Fruit fly (Drosophila melanogaster) whole organism, embryonic: ENCODE measurements around the gene blp.
A peak's percentile ranks its signal among the peaks of the same experiment; 100 is the strongest.

Experiments used
- Ada2b ChIP-seq: fragments of 200-800 bp; sonication (Bioruptor generic); IDR thresholded peaks from 2 replicates; pipeline ENCODE4 v1.3.6; 2022; ENCODE audit warnings: missing biosample characterization, missing genetic modification characterization
- Antp ChIP-seq: fragments of 200-800 bp; sonication (Bioruptor generic); optimal IDR thresholded peaks from 3 replicates; lab custom pipeline; 2016; ENCODE audit warnings: missing biosample characterization, missing genetic modification characterization
- Atf6 ChIP-seq: fragments of 200-800 bp; sonication (Bioruptor generic); IDR thresholded peaks from 2 replicates; pipeline ENCODE4 v1.3.6; 2022; ENCODE audit warnings: missing biosample characterization, missing genetic modification characterization
- CG10274 ChIP-seq: fragments of 200-800 bp; sonication (Bioruptor generic); optimal IDR thresholded peaks from 3 replicates; lab custom pipeline; 2017; ENCODE audit warnings: missing biosample characterization, mild to moderate bottlenecking, missing genetic modification characterization
- CG10321 ChIP-seq: fragments of 200-800 bp; sonication (Bioruptor generic); IDR thresholded peaks from 2 replicates; pipeline ENCODE4 v1.3.6; 2022; ENCODE audit warnings: missing biosample characterization, missing genetic modification characterization
- CG11696 ChIP-seq: fragments of 200-800 bp; sonication (Bioruptor generic); IDR thresholded peaks from 2 replicates; pipeline ENCODE4 v1.3.6; 2022; ENCODE audit warnings: missing biosample characterization, missing genetic modification characterization
- CG12659 ChIP-seq: fragments of 200-800 bp; sonication (Bioruptor generic); optimal IDR thresholded peaks from 3 replicates; lab custom pipeline; 2017; ENCODE audit warnings: mild to moderate bottlenecking, missing biosample characterization, missing genetic modification reagents, missing genetic modification characterization
- CG12769 ChIP-seq: fragments of 200-800 bp; sonication (Bioruptor generic); optimal IDR thresholded peaks from 2 replicates; lab custom pipeline; 2019; ENCODE audit warnings: missing biosample characterization, mild to moderate bottlenecking, missing genetic modification characterization, moderate library complexity
- CG12942 ChIP-seq: fragments of 200-800 bp; sonication (Bioruptor generic); optimal IDR thresholded peaks from 3 replicates; lab custom pipeline; 2016; ENCODE audit warnings: missing biosample characterization, missing genetic modification characterization
- CG14441 ChIP-seq: fragments of 200-800 bp; sonication (Bioruptor generic); IDR thresholded peaks from 2 replicates; pipeline ENCODE4 v1.3.6; 2022; ENCODE audit warnings: missing biosample characterization, missing genetic modification characterization
- CG14710 ChIP-seq: fragments of 200-800 bp; sonication (Bioruptor generic); optimal IDR thresholded peaks from 3 replicates; lab custom pipeline; 2019; ENCODE audit warnings: missing biosample characterization, mild to moderate bottlenecking, missing genetic modification characterization, moderate library complexity
- CG15269 ChIP-seq: fragments of 200-800 bp; sonication (Bioruptor generic); optimal IDR thresholded peaks from 2 replicates; lab custom pipeline; 2018; ENCODE audit warnings: missing biosample characterization, mild to moderate bottlenecking, missing genetic modification characterization, moderate library complexity
- CG17328 ChIP-seq: fragments of 200-800 bp; sonication (Bioruptor generic); IDR thresholded peaks from 2 replicates; pipeline ENCODE4 v1.3.6; 2022; ENCODE audit warnings: missing biosample characterization, missing genetic modification characterization
- CG17802 ChIP-seq: fragments of 200-800 bp; sonication (Bioruptor generic); optimal IDR thresholded peaks from 2 replicates; lab custom pipeline; 2018; ENCODE audit warnings: missing biosample characterization, mild to moderate bottlenecking, missing genetic modification characterization, moderate library complexity
- CG34376 ChIP-seq: fragments of 200-800 bp; sonication (Bioruptor generic); optimal IDR thresholded peaks from 2 replicates; lab custom pipeline; 2018; ENCODE audit warnings: missing biosample characterization, mild to moderate bottlenecking, missing genetic modification characterization
- CG34422 ChIP-seq: fragments of 200-800 bp; sonication (Bioruptor generic); IDR thresholded peaks from 3 replicates; pipeline ENCODE4 v1.3.6; 2022; ENCODE audit warnings: missing biosample characterization, missing genetic modification characterization
- CG6654 ChIP-seq: fragments of 200-800 bp; sonication (Bioruptor generic); optimal IDR thresholded peaks from 2 replicates; lab custom pipeline; 2017; ENCODE audit warnings: missing biosample characterization, mild to moderate bottlenecking, missing genetic modification characterization
- CG7357 ChIP-seq: fragments of 200-800 bp; sonication (Bioruptor generic); IDR thresholded peaks from 3 replicates; pipeline ENCODE4 v1.3.6; 2022; ENCODE audit warnings: missing biosample characterization, missing genetic modification characterization
- CG7839 ChIP-seq: fragments of 200-800 bp; sonication (Bioruptor generic); optimal IDR thresholded peaks from 3 replicates; lab custom pipeline; 2018; ENCODE audit warnings: missing biosample characterization, mild to moderate bottlenecking, missing genetic modification characterization, moderate library complexity
- CG8359 ChIP-seq: fragments of 200-800 bp; sonication (Bioruptor generic); optimal IDR thresholded peaks from 2 replicates; lab custom pipeline; 2017; ENCODE audit warnings: missing biosample characterization, mild to moderate bottlenecking, missing genetic modification characterization, borderline replicate concordance
- CG9817 ChIP-seq: fragments of 200-800 bp; sonication (Bioruptor generic); optimal IDR thresholded peaks from 2 replicates; lab custom pipeline; 2018; ENCODE audit warnings: missing biosample characterization, mild to moderate bottlenecking, missing genetic modification characterization, moderate library complexity
- Hmr ChIP-seq: fragments of 200-800 bp; sonication (Bioruptor generic); optimal IDR thresholded peaks from 3 replicates; lab custom pipeline; 2017; ENCODE audit warnings: mild to moderate bottlenecking, missing biosample characterization, missing genetic modification reagents, missing genetic modification characterization
- NC2α ChIP-seq: fragments of 200-800 bp; sonication (Bioruptor generic); optimal IDR thresholded peaks from 2 replicates; lab custom pipeline; 2016; ENCODE audit warnings: missing biosample characterization, missing genetic modification characterization
- Taf1 ChIP-seq: fragments of 200-800 bp; sonication (Bioruptor generic); IDR thresholded peaks from 2 replicates; pipeline ENCODE4 v1.3.6; 2022; ENCODE audit warnings: missing biosample characterization, missing genetic modification characterization
- Xbp1 ChIP-seq: fragments of 200-800 bp; sonication (Bioruptor generic); optimal IDR thresholded peaks from 3 replicates; lab custom pipeline; 2016; ENCODE audit warnings: missing biosample characterization, mild to moderate bottlenecking, missing genetic modification characterization
- abd-A ChIP-seq: fragments of 200-800 bp; sonication (Bioruptor generic); optimal IDR thresholded peaks from 3 replicates; lab custom pipeline; 2019; ENCODE audit warnings: missing biosample characterization, mild to moderate bottlenecking, missing genetic modification characterization, moderate library complexity
- ase ChIP-seq: fragments of 200-800 bp; sonication (Bioruptor generic); IDR thresholded peaks from 3 replicates; pipeline ENCODE4 v1.3.6; 2022; ENCODE audit warnings: missing biosample characterization, missing genetic modification characterization
- ash1 ChIP-seq: fragments of 200-800 bp; sonication (Bioruptor generic); optimal IDR thresholded peaks from 2 replicates; lab custom pipeline; 2018; ENCODE audit warnings: missing biosample characterization, mild to moderate bottlenecking, missing genetic modification characterization
- bab2 ChIP-seq: fragments of 200-800 bp; sonication (Bioruptor generic); optimal IDR thresholded peaks from 2 replicates; lab custom pipeline; 2016; ENCODE audit warnings: missing biosample characterization, missing genetic modification characterization
- bigmax ChIP-seq: fragments of 200-800 bp; sonication (Bioruptor generic); optimal IDR thresholded peaks from 2 replicates; lab custom pipeline; 2018; ENCODE audit warnings: missing biosample characterization, mild to moderate bottlenecking, missing genetic modification characterization
- chn ChIP-seq: fragments of 200-800 bp; sonication (Bioruptor generic); optimal IDR thresholded peaks from 2 replicates; lab custom pipeline; 2016; ENCODE audit warnings: missing biosample characterization, missing genetic modification characterization
- croc ChIP-seq: fragments of 200-800 bp; sonication (Bioruptor generic); conservative IDR thresholded peaks from 3 replicates; pipeline ENCODE4 v1.3.6; 2022; ENCODE audit warnings: missing biosample characterization, missing genetic modification characterization
- dan ChIP-seq: fragments of 200-800 bp; sonication (Bioruptor generic); IDR thresholded peaks from 2 replicates; pipeline ENCODE4 v1.3.6; 2022; ENCODE audit warnings: missing biosample characterization, missing genetic modification characterization
- gt ChIP-seq: fragments of 200-800 bp; sonication (Bioruptor generic); IDR thresholded peaks from 2 replicates; pipeline ENCODE4 v1.3.6; 2022; ENCODE audit warnings: missing biosample characterization, missing genetic modification characterization
- hkb ChIP-seq, 2 experiments: fragments of 200-800 bp in 1 of 2; fragments of >200 bp in 1 of 2; sonication (Bioruptor generic) in 1 of 2; IDR thresholded peaks in 1 of 2; optimal IDR thresholded peaks in 1 of 2; 2 replicates each; pipeline versions ENCODE4 v1.3.6 to Lab custom; 2017 to 2022; ENCODE audit warnings: missing biosample characterization in 1 of 2, missing genetic modification characterization in 1 of 2
- kni ChIP-seq: fragments of 200-800 bp; sonication (Bioruptor generic); optimal IDR thresholded peaks from 3 replicates; lab custom pipeline; 2017; ENCODE audit warnings: mild to moderate bottlenecking, missing biosample characterization, missing genetic modification reagents, missing genetic modification characterization
- lov ChIP-seq, 2 experiments: fragments of 200-800 bp in 1 of 2; fragments of >200 bp in 1 of 2; sonication (Bioruptor generic) in 1 of 2; IDR thresholded peaks in 1 of 2; optimal IDR thresholded peaks in 1 of 2; 2 replicates in 1 of 2; 3 replicates in 1 of 2; pipeline versions ENCODE4 v1.3.6 to Lab custom; 2017 to 2022; ENCODE audit warnings: missing biosample characterization in 1 of 2, missing genetic modification characterization in 1 of 2
- maf-S ChIP-seq: fragments of 200-800 bp; sonication (Bioruptor generic); optimal IDR thresholded peaks from 2 replicates; lab custom pipeline; 2016; ENCODE audit warnings: missing biosample characterization, missing genetic modification characterization
- mam ChIP-seq: fragments of 200-800 bp; sonication (Bioruptor generic); optimal IDR thresholded peaks from 3 replicates; lab custom pipeline; 2016; ENCODE audit warnings: missing biosample characterization, missing genetic modification characterization
- nau ChIP-seq: fragments of 200-800 bp; sonication (Bioruptor generic); optimal IDR thresholded peaks from 3 replicates; lab custom pipeline; 2017; ENCODE audit warnings: missing biosample characterization, mild to moderate bottlenecking, missing genetic modification characterization, missing genetic modification reagents
- nerfin-2 ChIP-seq: fragments of 200-800 bp; sonication (Bioruptor generic); IDR thresholded peaks from 2 replicates; pipeline ENCODE4 v1.3.6; 2022; ENCODE audit warnings: missing biosample characterization, missing genetic modification characterization; ENCODE audit not compliant: partially characterized antibody
- nmo ChIP-seq: fragments of 200-800 bp; sonication (Bioruptor generic); optimal IDR thresholded peaks from 2 replicates; lab custom pipeline; 2018; ENCODE audit warnings: missing biosample characterization, mild to moderate bottlenecking, missing genetic modification characterization, moderate library complexity
- org-1 ChIP-seq: fragments of 200-800 bp; sonication (Bioruptor generic); optimal IDR thresholded peaks from 2 replicates; lab custom pipeline; 2017; ENCODE audit warnings: missing biosample characterization, missing genetic modification characterization
- ro ChIP-seq: fragments of 200-800 bp; sonication (Bioruptor generic); IDR thresholded peaks from 2 replicates; pipeline ENCODE4 v1.3.6; 2022; ENCODE audit warnings: missing biosample characterization, missing genetic modification characterization
- sens-2 ChIP-seq: fragments of 200-800 bp; sonication (Bioruptor generic); IDR thresholded peaks from 2 replicates; pipeline ENCODE4 v1.3.6; 2022; ENCODE audit warnings: missing biosample characterization, missing genetic modification characterization
- slbo ChIP-seq: fragments of 200-800 bp; sonication (Bioruptor generic); IDR thresholded peaks from 2 replicates; pipeline ENCODE4 v1.3.6; 2022; ENCODE audit warnings: missing biosample characterization, missing genetic modification characterization
- vfl ChIP-seq: fragments of 200-800 bp; sonication (Bioruptor generic); optimal IDR thresholded peaks from 2 replicates; lab custom pipeline; 2016; ENCODE audit warnings: missing biosample characterization, missing genetic modification characterization
- yki ChIP-seq: fragments of >200 bp; optimal IDR thresholded peaks from 3 replicates; lab custom pipeline; 2018

The blp gene

dm6 chr3R:15963690-15964281 is 30.1 kb downstream of the blp start, which contains the start of the genes CG4287 and CG5516 (continued):
- TF ChIP-seq hkb (optimal IDR thresholded peaks at IDR 0.05; lab: Kevin White, UChicago): no peak
- peak; percentile 34; the same call in 1 of the 2 replicates for TF ChIP-seq hkb (GFP tag; IDR thresholded peaks at IDR 0.05; lab: Robert Waterston, UW)
- TF ChIP-seq CG12659: peak; percentile 13
- no peak for TF ChIP-seq Atf6
- TF ChIP-seq mam: peak; percentile 51
- no peak for TF ChIP-seq nau (GFP tag; lab: Kevin White, UChicago)
- no peak for TF ChIP-seq CG7357 (GFP tag; lab: Robert Waterston, UW)
- no peak for TF ChIP-seq CG10274 (GFP tag; lab: Kevin White, UChicago)
- TF ChIP-seq ase: no peak
- peak; percentile 73 for TF ChIP-seq bigmax (GFP tag; lab: Kevin White, UChicago)

dm6 chr3R:15965169-15965568 is 31.5 kb downstream of the blp start, which contains the start of the genes CG32856 and Rbf2:
CG32856 (minus strand) TSS chr3R:15965351.
Rbf2 (plus strand) TSS chr3R:15965446.
- TF ChIP-seq lov (optimal IDR thresholded peaks at IDR 0.05; lab: Kevin White, UChicago) (no peak), lov (GFP tag; IDR thresholded peaks at IDR 0.05; lab: Robert Waterston, UW) (no peak), bab2 (GFP tag; lab: Kevin White, UChicago) (peak; percentile 78), abd-A (tag; lab: Kevin White, UChicago) (no peak), CG6654 (GFP tag; lab: Kevin White, UChicago) (no peak), Xbp1 (GFP tag; lab: Kevin White, UChicago) (peak; percentile 88), CG10321 (GFP tag; lab: Robert Waterston, UW) (no peak), dan (GFP tag; lab: Robert Waterston, UW) (no peak), CG34422 (peak; percentile 34; the same call in 1 of the 3 replicates), kni (GFP tag; lab: Kevin White, UChicago) (no peak), Ada2b (GFP tag; lab: Robert Waterston, UW) (no peak), nmo (GFP tag; lab: Kevin White, UChicago) (peak; percentile 90), CG8359 (GFP tag; lab: Kevin White, UChicago) (no peak), Antp (GFP tag; lab: Kevin White, UChicago) (peak; percentile 50), CG14441 (GFP tag; lab: Robert Waterston, UW) (0 out of 2 replicates have a peak, but pooled peaks have one; percentile 30), ash1 (GFP tag; lab: Kevin White, UChicago) (no peak), ro (GFP tag; lab: Robert Waterston, UW) (no peak), maf-S (GFP tag; lab: Kevin White, UChicago) (peak; percentile 74), CG34376 (no peak), CG12769 (tag; lab: Kevin White, UChicago) (no peak), gt (GFP tag; lab: Robert Waterston, UW) (no peak), Taf1 (0 out of 2 replicates have a peak, but pooled peaks have one; percentile 13), NC2α (GFP tag; lab: Kevin White, UChicago) (no peak), CG14710 (tag; lab: Kevin White, UChicago) (peak; percentile 56), CG17802 (tag; lab: Kevin White, UChicago) (peak; percentile 77), yki (lab: Kevin White, UChicago) (no peak), bigmax (GFP tag; lab: Kevin White, UChicago) (peak; percentile 43), CG9817 (peak; percentile 93), chn (GFP tag; lab: Kevin White, UChicago) (peak; percentile 80), org-1 (GFP tag; lab: Kevin White, UChicago) (peak; percentile 57), CG11696 (GFP tag; lab: Robert Waterston, UW) (no peak), nerfin-2 (GFP tag; lab: Robert Waterston, UW) (peak; percentile 93), CG12942 (GFP tag; lab: Kevin White, UChicago) (peak; percentile 80), slbo (GFP tag; lab: Robert Waterston, UW) (peak; percentile 94), CG7839 (tag; lab: Kevin White, UChicago) (peak; percentile 91), CG17328 (peak; percentile 74), Hmr (GFP tag; lab: Kevin White, UChicago) (peak; percentile 83), croc (GFP tag; lab: Robert Waterston, UW) (no peak), CG15269 (tag; lab: Kevin White, UChicago) (peak; percentile 90), sens-2 (GFP tag; lab: Robert Waterston, UW) (no peak), vfl (GFP tag; lab: Kevin White, UChicago) (peak; percentile 82)
